Worm (Caenorhabditis elegans): ENCODE results near the gene srbc-21.
"Not testable (repeated sequence)": the region's sequence is repeated elsewhere in the genome, so short reads cannot be mapped to it uniquely, and the experiment has no call there.

srbc-21 gene

ce11 chrV:2137010-2137409, 18.3 kb upstream of the srbc-21 start:
- TF ChIP-seq flh-1 (GFP tag; optimal IDR thresholded peaks at IDR 0.05): no peak
- TF ChIP-seq nhr-76 (tag; optimal IDR thresholded peaks at IDR 0.05): no peak
- no peak for TF ChIP-seq lin-13 (tag; optimal IDR thresholded peaks at IDR 0.05)
- TF ChIP-seq unc-39 (tag; optimal IDR thresholded peaks at IDR 0.05): no peak
- no peak for TF ChIP-seq ceh-83 (GFP tag; optimal IDR thresholded peaks at IDR 0.05)
- TF ChIP-seq drap-1 (GFP tag; optimal IDR thresholded peaks at IDR 0.05): no peak

- no peak for TF ChIP-seq elt-3 (tag; optimal IDR thresholded peaks at IDR 0.05)
- no peak for TF ChIP-seq hlh-1 (tag; optimal IDR thresholded peaks at IDR 0.05)
- TF ChIP-seq ceh-43 (GFP tag; optimal IDR thresholded peaks at IDR 0.05): no peak
- TF ChIP-seq nhr-76 (tag; optimal IDR thresholded peaks at IDR 0.05): no peak
- TF ChIP-seq mls-2 (tag; optimal IDR thresholded peaks at IDR 0.05): no peak
- no peak for TF ChIP-seq mep-1 (tag; optimal IDR thresholded peaks at IDR 0.05)
- TF ChIP-seq ceh-83 (GFP tag; optimal IDR thresholded peaks at IDR 0.05): no peak
- TF ChIP-seq nhr-28 (tag; optimal IDR thresholded peaks at IDR 0.05): no peak
- no peak for TF ChIP-seq ham-2 (GFP tag; optimal IDR thresholded peaks at IDR 0.05)
Observed at ce11 chrV:2138287-2138686, 17.0 kb upstream of the srbc-21 start.

ce11 chrV:2139918-2140317, 15.4 kb upstream of the srbc-21 start, which contains the start of gene F22F7.7:
F22F7.7 (minus strand) TSS chrV:2140042.
- TF ChIP-seq cnd-1 (tag; optimal IDR thresholded peaks at IDR 0.05) (no peak), hlh-1 (tag; optimal IDR thresholded peaks at IDR 0.05) (no peak), snpc-4 (tag; optimal IDR thresholded peaks at IDR 0.05) (no peak), nhr-28 (tag; optimal IDR thresholded peaks at IDR 0.05) (no peak), nhr-237 (tag; optimal IDR thresholded peaks at IDR 0.05) (no peak), bed-3 (GFP tag; optimal IDR thresholded peaks at IDR 0.05) (no peak), ces-1 (GFP tag; optimal IDR thresholded peaks at IDR 0.05) (no peak), lin-32 (GFP tag; optimal IDR thresholded peaks at IDR 0.05) (no peak), elt-3 (tag; optimal IDR thresholded peaks at IDR 0.05) (no peak), flh-1 (GFP tag; optimal IDR thresholded peaks at IDR 0.05) (no peak), sem-2 (GFP tag; optimal IDR thresholded peaks at IDR 0.05) (no peak), lsy-2 (tag; optimal IDR thresholded peaks at IDR 0.05) (no peak), ztf-11 (tag; optimal IDR thresholded peaks at IDR 0.05) (no peak), nhr-76 (tag; optimal IDR thresholded peaks at IDR 0.05) (no peak), unc-120 (tag; optimal IDR thresholded peaks at IDR 0.05; ENCODE audit: poor library complexity, severe bottlenecking) (no peak), pha-4 (tag; optimal IDR thresholded peaks at IDR 0.05) (no peak), elt-1 (tag; optimal IDR thresholded peaks at IDR 0.05; ENCODE audit: borderline replicate concordance, insufficient read depth) (no peak), ceh-39 (tag; optimal IDR thresholded peaks at IDR 0.05) (no peak)

- not testable (repeated sequence) for TF ChIP-seq unc-120 (tag; optimal IDR thresholded peaks at IDR 0.05; ENCODE audit: poor library complexity, severe bottlenecking); hlh-1 (tag; optimal IDR thresholded peaks at IDR 0.05); lin-32 (GFP tag; optimal IDR thresholded peaks at IDR 0.05)
Observed at ce11 chrV:2144408-2144807, 10.9 kb upstream of the srbc-21 start, which contains the start of gene F22F7.12. F22F7.12 (minus strand) TSS chrV:2144508.

ce11 chrV:2146044-2146443, 9.3 kb upstream of the srbc-21 start, which contains the start of gene str-52:
str-52 (minus strand) TSS chrV:2146144.
- TF ChIP-seq mab-5 (tag; optimal IDR thresholded peaks at IDR 0.05): no peak
- TF ChIP-seq lin-13 (tag; optimal IDR thresholded peaks at IDR 0.05): no peak
- no peak for TF ChIP-seq ceh-83 (GFP tag; optimal IDR thresholded peaks at IDR 0.05)
- no peak for TF ChIP-seq unc-39 (tag; optimal IDR thresholded peaks at IDR 0.05)
- no peak for TF ChIP-seq unc-62 (GFP tag; optimal IDR thresholded peaks at IDR 0.05)
- no peak for TF ChIP-seq nhr-76 (tag; optimal IDR thresholded peaks at IDR 0.05)
- no peak for TF ChIP-seq hlh-1 (tag; optimal IDR thresholded peaks at IDR 0.05)
- no peak for TF ChIP-seq sem-2 (GFP tag; optimal IDR thresholded peaks at IDR 0.05)
- TF ChIP-seq lin-32 (GFP tag; optimal IDR thresholded peaks at IDR 0.05): no peak
- TF ChIP-seq mep-1 (tag; optimal IDR thresholded peaks at IDR 0.05): no peak
- no peak for TF ChIP-seq sptf-1 (tag; optimal IDR thresholded peaks at IDR 0.05)
- TF ChIP-seq ceh-43 (GFP tag; optimal IDR thresholded peaks at IDR 0.05): no peak
- no peak for TF ChIP-seq M03D4.4 (tag; optimal IDR thresholded peaks at IDR 0.05)
- no peak for TF ChIP-seq nhr-12 (tag; optimal IDR thresholded peaks at IDR 0.05)
- no peak for TF ChIP-seq zip-8 (tag; optimal IDR thresholded peaks at IDR 0.05)
- no peak for TF ChIP-seq ces-1 (GFP tag; optimal IDR thresholded peaks at IDR 0.05)
- TF ChIP-seq lsy-2 (tag; optimal IDR thresholded peaks at IDR 0.05): no peak

Measured in whole organism, mixed stage, embryonic.